Worm (Caenorhabditis elegans) whole organism, late embryonic: Measurements from ENCODE around the gene Y45F3A.8.

Source experiments
- F13H6.1 ChIP-seq: sonication (generic microtip); optimal IDR thresholded peaks from 2 replicates; lab custom pipeline; 2016; ENCODE audit warnings: missing genetic modification characterization, missing compliant biosample characterization
- Y22D7AL.16 ChIP-seq: sonication (generic microtip); optimal IDR thresholded peaks from 2 replicates; lab custom pipeline; 2016; ENCODE audit warnings: missing genetic modification characterization, missing compliant biosample characterization
- ama-1 ChIP-seq: fragments of 150-350 bp; optimal IDR thresholded peaks from 2 replicates; lab custom pipeline; 2014
- ceh-9 ChIP-seq: sonication (generic microtip); optimal IDR thresholded peaks from 2 replicates; lab custom pipeline; 2016; ENCODE audit warnings: mild to moderate bottlenecking, missing genetic modification characterization, inconsistent platforms, missing compliant biosample characterization
- pat-9 ChIP-seq: fragments of 200-800 bp; sonication (Bioruptor generic); optimal IDR thresholded peaks from 2 replicates; lab custom pipeline; 2018; ENCODE audit warnings: mild to moderate bottlenecking, missing genetic modification characterization, moderate library complexity, missing compliant biosample characterization
- pha-4 ChIP-seq: fragments of 150-350 bp; optimal IDR thresholded peaks from 2 replicates; lab custom pipeline; 2018; ENCODE audit warnings: missing biosample characterization, missing genetic modification reagents, missing genetic modification characterization
- pqm-1 ChIP-seq: sonication (generic microtip); optimal IDR thresholded peaks from 2 replicates; lab custom pipeline; 2016; ENCODE audit warnings: missing genetic modification characterization, missing compliant biosample characterization
- ref-2 ChIP-seq: sonication (generic microtip); optimal IDR thresholded peaks from 2 replicates; lab custom pipeline; 2016; ENCODE audit warnings: missing genetic modification characterization, missing compliant biosample characterization
- unc-42 ChIP-seq: sonication (generic microtip); optimal IDR thresholded peaks from 2 replicates; lab custom pipeline; 2016; ENCODE audit warnings: missing genotype, missing genetic modification characterization, missing compliant biosample characterization

DNA sequence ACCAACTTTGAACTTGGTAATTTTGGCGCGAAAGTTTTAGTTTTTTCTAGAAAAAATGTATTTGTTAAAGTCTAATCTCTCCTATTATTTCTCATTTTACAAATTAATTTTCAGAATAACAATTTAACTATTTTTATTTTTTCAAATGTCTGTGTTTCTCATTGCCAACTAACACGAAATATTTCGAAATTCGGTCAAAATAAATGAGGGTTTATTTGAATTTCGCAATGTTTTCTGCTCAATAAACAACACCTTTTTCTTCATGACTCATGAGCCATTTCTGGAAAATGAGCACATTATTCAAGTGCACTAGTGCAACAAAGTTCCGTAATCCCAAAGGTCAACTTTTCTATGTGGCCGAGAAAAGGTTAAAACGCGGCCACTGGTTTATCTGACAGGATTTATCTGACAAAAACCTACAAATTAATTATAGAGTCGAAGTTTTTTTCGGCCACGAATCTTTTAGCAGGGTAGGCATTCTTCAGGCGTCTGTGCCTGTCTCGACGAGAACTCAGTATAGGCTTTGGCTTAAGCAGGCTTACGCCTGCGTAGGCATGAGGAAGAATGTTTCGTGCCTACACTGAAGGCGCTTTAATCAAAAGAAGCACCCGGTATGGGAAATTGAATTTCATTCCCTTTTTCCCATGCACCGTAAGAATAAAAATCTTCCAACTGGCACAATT lies 45.9 kb upstream of the Y45F3A.8 start, which contains the start of gene Y39A1A.27:
- TF ChIP-seq F13H6.1 (tag; lab: Kevin White, UChicago), result no peak
- no peak for TF ChIP-seq pqm-1 (tag; lab: Kevin White, UChicago)
- no peak for TF ChIP-seq unc-42 (tag; lab: Kevin White, UChicago)
- no peak for TF ChIP-seq pat-9
- no peak for TF ChIP-seq ceh-9 (tag; lab: Kevin White, UChicago)
- no peak for TF ChIP-seq pha-4
- no peak for TF ChIP-seq ref-2
- no peak for TF ChIP-seq ama-1 (lab: Kevin White, UChicago)
- no peak for TF ChIP-seq Y22D7AL.16 (tag; lab: Kevin White, UChicago)
